Worm (Caenorhabditis elegans): ENCODE data around the gene R04D3.2.

DNA sequence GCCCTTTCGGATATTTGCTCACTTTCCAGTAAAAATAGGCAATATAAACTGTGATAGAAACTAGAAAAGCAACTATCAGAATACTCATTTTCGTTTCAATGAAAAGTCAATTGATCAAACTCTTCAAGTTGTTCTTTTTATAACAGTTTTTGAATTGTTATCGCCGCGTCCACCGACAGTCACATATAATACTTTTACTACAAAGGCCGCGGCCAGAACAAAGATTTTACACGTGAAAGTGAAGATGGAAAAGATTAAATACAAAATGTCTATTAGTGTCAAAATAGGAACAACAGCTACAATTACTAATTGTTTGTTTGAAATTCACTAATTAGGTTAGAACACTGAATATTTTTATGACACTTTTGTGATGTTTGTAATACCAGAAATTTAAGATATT, 16.8 kb downstream of the R04D3.2 start, which contains the start of gene cyp-14A2:
- TF ChIP-seq vab-7 (GFP tag; IDR thresholded peaks at IDR 0.05) = no peak
- no peak for TF ChIP-seq lin-15B (tag; optimal IDR thresholded peaks at IDR 0.05)
- TF ChIP-seq dve-1 (tag; optimal IDR thresholded peaks at IDR 0.05; ENCODE audit: insufficient read depth) = no peak
- TF ChIP-seq unc-39 (tag; optimal IDR thresholded peaks at IDR 0.05) = no peak
